Worm (Caenorhabditis elegans): ENCODE results near the gene col-180.

Gene col-180

DNA sequence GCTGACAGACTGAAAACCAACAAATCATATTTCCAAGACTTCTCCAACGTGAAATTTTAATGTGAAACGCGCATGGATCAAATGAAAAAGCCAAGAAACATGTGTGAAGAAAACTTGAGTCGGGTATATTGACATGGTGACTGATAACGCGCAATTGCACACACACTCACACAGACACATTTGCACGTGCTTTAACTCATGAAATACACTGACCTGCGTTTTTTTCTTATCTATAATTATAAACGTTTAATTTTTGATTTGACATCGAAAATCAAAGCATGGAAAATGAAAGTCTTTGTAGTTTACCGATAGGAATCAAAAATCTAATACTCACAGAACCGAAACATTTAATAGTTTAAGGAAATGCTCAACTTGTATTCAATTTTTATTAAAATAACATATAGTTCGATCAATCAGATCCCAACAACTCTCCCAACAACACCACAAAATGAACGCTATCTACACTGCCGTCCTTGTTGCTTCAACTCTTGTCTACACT lies 26.6 kb upstream of the col-180 start, which contains the start of gene nspa-9:
Gene nspa-9 (plus strand): TSS at position 449 of the 499 bp plus-strand sequence.
- TF ChIP-seq pha-4 (GFP tag; IDR thresholded peaks at IDR 0.05) (no peak), pha-4 (tag; optimal IDR thresholded peaks at IDR 0.05) (no peak), dmd-6 (GFP tag; IDR thresholded peaks at IDR 0.05) (peak; percentile 95), mxl-3 (GFP tag; optimal IDR thresholded peaks at IDR 0.05) (peak; percentile 39), unc-62 (GFP tag; optimal IDR thresholded peaks at IDR 0.05 in 1 of 2) (peak in 1 of 2 experiments; percentile 81), unc-62 (tag; optimal IDR thresholded peaks at IDR 0.05) (no peak), lin-1 (GFP tag; IDR thresholded peaks at IDR 0.05) (0 out of 2 replicates have a peak, but pooled peaks have one; percentile 19), daf-8 (GFP tag; IDR thresholded peaks at IDR 0.05) (no peak), fkh-10 (GFP tag; optimal IDR thresholded peaks at IDR 0.05) (no peak), T20F7.1 (GFP tag; optimal IDR thresholded peaks at IDR 0.05) (peak; percentile 5), ces-1 (GFP tag; optimal IDR thresholded peaks at IDR 0.05) (no peak), spr-1 (tag; optimal IDR thresholded peaks at IDR 0.05) (no peak), nhr-28 (tag; optimal IDR thresholded peaks at IDR 0.05) (peak; percentile 80), mxl-2 (GFP tag; conservative IDR thresholded peaks at IDR 0.05) (0 out of 2 replicates have a peak, but pooled peaks have one; percentile 10), nhr-77 (tag; optimal IDR thresholded peaks at IDR 0.05) (peak; percentile 82), hlh-11 (tag; optimal IDR thresholded peaks at IDR 0.05) (peak; percentile 83), unc-130 (GFP tag; optimal IDR thresholded peaks at IDR 0.05) (no peak), snpc-1.2 (GFP tag; IDR thresholded peaks at IDR 0.05) (no peak), dve-1 (tag; optimal IDR thresholded peaks at IDR 0.05; ENCODE audit: insufficient read depth) (peak; percentile 86), nhr-48 (tag; optimal IDR thresholded peaks at IDR 0.05) (peak; percentile 40), mep-1 (tag; optimal IDR thresholded peaks at IDR 0.05) (peak; percentile 25), mdl-1 (tag; optimal IDR thresholded peaks at IDR 0.05) (peak; percentile 15 to 87), F10B5.3 (tag; optimal IDR thresholded peaks at IDR 0.05) (no peak), madf-5 (GFP tag; IDR thresholded peaks at IDR 0.05) (no peak), daf-16 (GFP tag; optimal IDR thresholded peaks at IDR 0.05) (no peak), daf-16 (tag; optimal IDR thresholded peaks at IDR 0.05) (peak; percentile 91), vab-7 (GFP tag; IDR thresholded peaks at IDR 0.05) (no peak), ceh-44 (GFP tag; IDR thresholded peaks at IDR 0.05) (no peak), pqm-1 (tag; optimal IDR thresholded peaks at IDR 0.05) (peak; percentile 62), mes-2 (tag; optimal IDR thresholded peaks at IDR 0.05; ENCODE audit: poor library complexity, severe bottlenecking) (no peak), aha-1 (tag) (no peak), hlh-30 (tag; optimal IDR thresholded peaks at IDR 0.05; ENCODE audit: insufficient read depth) (peak; percentile 77), fos-1 (tag; optimal IDR thresholded peaks at IDR 0.05) (no peak), ama-1 (optimal IDR thresholded peaks at IDR 0.05) (no peak)

DNA sequence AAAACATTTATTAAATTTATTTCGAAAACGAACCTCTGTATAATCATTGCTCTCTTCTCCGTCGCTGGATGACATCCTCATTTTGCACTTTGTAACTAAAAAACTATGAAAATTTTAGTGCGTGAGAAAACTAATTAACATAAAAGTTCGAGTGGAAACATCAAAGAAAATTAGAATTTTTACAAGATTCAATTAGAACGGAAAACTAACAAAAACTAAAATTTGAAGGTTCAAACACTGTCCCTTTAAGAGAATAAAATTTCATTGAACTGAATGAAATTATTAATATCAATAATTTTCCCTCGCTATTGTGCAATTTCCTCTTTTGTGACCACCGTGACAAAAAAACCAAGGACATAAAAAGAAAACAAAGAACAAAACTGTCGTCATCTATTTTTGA lies 25.0 kb upstream of the col-180 start, which contains the start of gene D1053.3:
Gene D1053.3 (minus strand): TSS at position 101 of the 400 bp plus-strand sequence.
- TF ChIP-seq R02D3.7 (tag; optimal IDR thresholded peaks at IDR 0.05) (no peak), saeg-2 (GFP tag; IDR thresholded peaks at IDR 0.05) (no peak), ZK546.5 (tag; optimal IDR thresholded peaks at IDR 0.05) (no peak), unc-39 (tag; optimal IDR thresholded peaks at IDR 0.05) (no peak), nhr-6 (tag; optimal IDR thresholded peaks at IDR 0.05) (no peak), attf-4 (tag; optimal IDR thresholded peaks at IDR 0.05) (no peak), dpl-1 (GFP tag; optimal IDR thresholded peaks at IDR 0.05) (no peak), T26A8.4 (GFP tag; IDR thresholded peaks at IDR 0.05) (no peak)

Data from whole organism, L4 larva.